Worm (Caenorhabditis elegans) whole organism, L1 larva: ENCODE measurements around the gene C17H11.6.

Experiments
- C04F5.9 ChIP-seq: sonication (generic microtip); optimal IDR thresholded peaks from 2 replicates; lab custom pipeline; 2016; ENCODE audit warnings: missing genetic modification characterization, missing compliant biosample characterization
- C34B4.2 ChIP-seq: sonication (generic microtip); optimal IDR thresholded peaks from 2 replicates; lab custom pipeline; 2017; ENCODE audit warnings: mild to moderate bottlenecking, missing genetic modification characterization, missing compliant biosample characterization
- F16B12.6 ChIP-seq: fragments of 150-350 bp; optimal IDR thresholded peaks from 2 replicates; lab custom pipeline; 2014; ENCODE audit warnings: missing biosample characterization, missing genetic modification characterization
- Y116A8C.19 ChIP-seq: sonication (generic microtip); optimal IDR thresholded peaks from 2 replicates; lab custom pipeline; 2016; ENCODE audit warnings: missing compliant biosample characterization, missing genetic modification characterization, borderline replicate concordance
- aly-2 ChIP-seq: fragments of 150-350 bp; optimal IDR thresholded peaks from 2 replicates; lab custom pipeline; 2014; ENCODE audit warnings: missing biosample characterization, missing genetic modification characterization
- ama-1 ChIP-seq: fragments of 150-350 bp; optimal IDR thresholded peaks from 2 replicates; lab custom pipeline; 2014
- blmp-1 ChIP-seq: fragments of 150-350 bp; optimal IDR thresholded peaks from 2 replicates; lab custom pipeline; 2014; ENCODE audit warnings: missing biosample characterization, missing genetic modification characterization
- ceh-63 ChIP-seq: fragments of 200-800 bp; sonication (Bioruptor generic); optimal IDR thresholded peaks from 2 replicates; lab custom pipeline; 2018; ENCODE audit warnings: mild to moderate bottlenecking, missing genetic modification characterization, missing compliant biosample characterization
- ceh-8 ChIP-seq: fragments of 200-800 bp; sonication (Bioruptor generic); optimal IDR thresholded peaks from 2 replicates; lab custom pipeline; 2018; ENCODE audit warnings: mild to moderate bottlenecking, missing genetic modification characterization, moderate library complexity, missing compliant biosample characterization
- dpl-1 ChIP-seq, 3 experiments: fragments of 150-350 bp in 2 of 3; sonication (generic microtip) in 1 of 3; optimal IDR thresholded peaks; 2 replicates each; lab custom pipeline; 2014 to 2017; ENCODE audit warnings: missing biosample characterization in 3 of 3, missing genetic modification characterization in 3 of 3, missing genetic modification reagents in 3 of 3
- efl-3 ChIP-seq: fragments of 200-800 bp; sonication (Bioruptor generic); optimal IDR thresholded peaks from 2 replicates; lab custom pipeline; 2018; ENCODE audit warnings: mild to moderate bottlenecking, missing genetic modification characterization, missing compliant biosample characterization
- egl-13 ChIP-seq: sonication (generic microtip); optimal IDR thresholded peaks from 2 replicates; lab custom pipeline; 2016; ENCODE audit warnings: missing genotype, missing genetic modification reagents, missing genetic modification characterization, missing compliant biosample characterization
- elt-2 ChIP-seq: sonication (generic microtip); optimal IDR thresholded peaks from 2 replicates; lab custom pipeline; 2016; ENCODE audit warnings: missing genetic modification characterization, mild to moderate bottlenecking, inconsistent platforms, missing compliant biosample characterization, missing genetic modification reagents
- elt-3 ChIP-seq, 6 experiments: fragments of 150-350 bp in 1 of 6; sonication (generic microtip); optimal IDR thresholded peaks; 2 replicates each; lab custom pipeline; 2017 to 2018; ENCODE audit warnings: missing biosample characterization in 6 of 6, missing genetic modification characterization in 6 of 6, inconsistent platforms in 1 of 6
- fkh-10 ChIP-seq: sonication (generic microtip); optimal IDR thresholded peaks from 2 replicates; lab custom pipeline; 2017; ENCODE audit warnings: missing biosample characterization, missing genetic modification reagents, missing genetic modification characterization
- grh-1 ChIP-seq: fragments of 200-800 bp; sonication (Bioruptor generic); IDR thresholded peaks from 2 replicates; pipeline ENCODE4 v1.3.6; 2022; ENCODE audit warnings: missing genetic modification reagents, missing genetic modification characterization, missing compliant biosample characterization
- hlh-17 ChIP-seq: fragments of 200-800 bp; sonication (Bioruptor generic); optimal IDR thresholded peaks from 2 replicates; lab custom pipeline; 2018; ENCODE audit warnings: missing genetic modification characterization, mild to moderate bottlenecking, missing compliant biosample characterization, moderate library complexity, borderline replicate concordance
- hlh-4 ChIP-seq: sonication (generic microtip); optimal IDR thresholded peaks from 2 replicates; lab custom pipeline; 2016; ENCODE audit warnings: mild to moderate bottlenecking, missing genetic modification characterization, missing compliant biosample characterization
- lin-14 ChIP-seq: fragments of 200-800 bp; sonication (Bioruptor generic); optimal IDR thresholded peaks from 2 replicates; lab custom pipeline; 2018; ENCODE audit warnings: mild to moderate bottlenecking, missing genetic modification characterization, moderate library complexity, missing compliant biosample characterization
- lin-15B ChIP-seq: fragments of 150-350 bp; sonication (generic microtip); optimal IDR thresholded peaks from 3 replicates; lab custom pipeline; 2014; ENCODE audit warnings: missing biosample characterization, missing genetic modification characterization
- lin-35 ChIP-seq, 2 experiments: fragments of 150-350 bp; optimal IDR thresholded peaks; 2 replicates each; lab custom pipeline; 2014; ENCODE audit warnings: missing biosample characterization in 2 of 2, missing genetic modification characterization in 2 of 2, missing genetic modification reagents in 2 of 2
- lir-3 ChIP-seq: sonication (generic microtip); optimal IDR thresholded peaks from 2 replicates; lab custom pipeline; 2016; ENCODE audit warnings: mild to moderate bottlenecking, missing genetic modification characterization, moderate library complexity, missing compliant biosample characterization; ENCODE audit not compliant: poor library complexity
- mab-9 ChIP-seq: fragments of 200-800 bp; sonication (Bioruptor generic); IDR thresholded peaks from 2 replicates; pipeline ENCODE4 v1.3.6; 2022; ENCODE audit warnings: missing genetic modification reagents, missing genetic modification characterization, missing compliant biosample characterization
- mdl-1 ChIP-seq, 2 experiments: fragments of 150-350 bp; optimal IDR thresholded peaks; 2 replicates each; lab custom pipeline; 2014 to 2017; ENCODE audit warnings: missing biosample characterization in 2 of 2, missing genetic modification characterization in 2 of 2, inconsistent platforms in 1 of 2
- mef-2 ChIP-seq: fragments of 150-350 bp; optimal IDR thresholded peaks from 2 replicates; lab custom pipeline; 2014; ENCODE audit warnings: missing biosample characterization, missing genetic modification characterization
- nhr-12 ChIP-seq: sonication (generic microtip); optimal IDR thresholded peaks from 2 replicates; lab custom pipeline; 2017; ENCODE audit warnings: missing biosample characterization, missing genetic modification characterization
- nhr-20 ChIP-seq: sonication (generic microtip); optimal IDR thresholded peaks from 2 replicates; lab custom pipeline; 2016; ENCODE audit warnings: mild to moderate bottlenecking, missing genetic modification characterization, missing compliant biosample characterization
- nhr-28 ChIP-seq: fragments of 150-350 bp; optimal IDR thresholded peaks from 2 replicates; lab custom pipeline; 2014; ENCODE audit warnings: missing biosample characterization, missing genetic modification characterization
- nhr-47 ChIP-seq: sonication (generic microtip); optimal IDR thresholded peaks from 2 replicates; lab custom pipeline; 2016; ENCODE audit warnings: mild to moderate bottlenecking, missing genetic modification characterization, moderate library complexity, missing compliant biosample characterization
- nhr-71 ChIP-seq: sonication (generic microtip); optimal IDR thresholded peaks from 2 replicates; lab custom pipeline; 2016; ENCODE audit warnings: mild to moderate bottlenecking, missing genetic modification characterization, moderate library complexity, missing compliant biosample characterization
- nhr-76 ChIP-seq: sonication (generic microtip); optimal IDR thresholded peaks from 2 replicates; lab custom pipeline; 2017; ENCODE audit warnings: missing biosample characterization, missing genetic modification characterization
- nhr-85 ChIP-seq: sonication (generic microtip); peaks from one replicate; lab custom pipeline; 2016; ENCODE audit warnings: missing genetic modification characterization, inconsistent platforms, missing compliant biosample characterization
- nhr-90 ChIP-seq: sonication (generic microtip); optimal IDR thresholded peaks from 2 replicates; lab custom pipeline; 2016; ENCODE audit warnings: mild to moderate bottlenecking, missing genetic modification characterization, missing compliant biosample characterization; ENCODE audit not compliant: poor library complexity
- pag-3 ChIP-seq: sonication (generic microtip); optimal IDR thresholded peaks from 2 replicates; lab custom pipeline; 2017; ENCODE audit warnings: missing genetic modification characterization, mild to moderate bottlenecking, missing compliant biosample characterization, antibody characterized with exemption, borderline replicate concordance; ENCODE audit not compliant: insufficient read depth
- skn-1 ChIP-seq: fragments of 150-350 bp; optimal IDR thresholded peaks from 2 replicates; lab custom pipeline; 2014; ENCODE audit warnings: missing biosample characterization, missing genetic modification characterization
- snpc-4 ChIP-seq: fragments of 150-350 bp; optimal IDR thresholded peaks from 2 replicates; lab custom pipeline; 2014; ENCODE audit warnings: missing biosample characterization, missing genetic modification characterization
- snu-23 ChIP-seq: sonication (generic microtip); optimal IDR thresholded peaks from 2 replicates; lab custom pipeline; 2016; ENCODE audit warnings: missing genetic modification characterization, missing compliant biosample characterization
- sox-4 ChIP-seq: sonication (generic microtip); optimal IDR thresholded peaks from 2 replicates; lab custom pipeline; 2016; ENCODE audit warnings: missing genetic modification characterization, missing compliant biosample characterization
- sptf-1 ChIP-seq: fragments of 150-350 bp; optimal IDR thresholded peaks from 2 replicates; lab custom pipeline; 2014; ENCODE audit warnings: missing biosample characterization, missing genetic modification characterization
- sup-37 ChIP-seq: fragments of 200-800 bp; sonication (Bioruptor generic); optimal IDR thresholded peaks from 2 replicates; lab custom pipeline; 2018; ENCODE audit warnings: mild to moderate bottlenecking, missing genetic modification characterization, missing compliant biosample characterization
- swsn-7 ChIP-seq: sonication (generic microtip); optimal IDR thresholded peaks from 2 replicates; lab custom pipeline; 2016; ENCODE audit warnings: missing genetic modification characterization, missing compliant biosample characterization
- tbx-2 ChIP-seq: sonication (generic microtip); optimal IDR thresholded peaks from 2 replicates; lab custom pipeline; 2016; ENCODE audit warnings: missing genetic modification characterization, missing compliant biosample characterization
- tlp-1 ChIP-seq: fragments of 150-350 bp; optimal IDR thresholded peaks from 2 replicates; lab custom pipeline; 2014; ENCODE audit warnings: missing biosample characterization, missing genetic modification characterization
- unc-130 ChIP-seq: fragments of 150-350 bp; optimal IDR thresholded peaks from 2 replicates; lab custom pipeline; 2017; ENCODE audit warnings: missing biosample characterization, missing genetic modification characterization, inconsistent platforms
- zag-1 ChIP-seq: fragments of 150-350 bp; optimal IDR thresholded peaks from 2 replicates; lab custom pipeline; 2014; ENCODE audit warnings: missing biosample characterization, missing genetic modification characterization
- zip-4 ChIP-seq: fragments of 200-800 bp; sonication (Bioruptor generic); optimal IDR thresholded peaks from 2 replicates; lab custom pipeline; 2018; ENCODE audit warnings: mild to moderate bottlenecking, missing genetic modification characterization, moderate library complexity, missing compliant biosample characterization
- ztf-11 ChIP-seq, 2 experiments: sonication (generic microtip); optimal IDR thresholded peaks; 2 replicates each; lab custom pipeline; 2016 to 2017; ENCODE audit warnings: missing genetic modification characterization in 2 of 2, missing biosample characterization in 1 of 2, missing compliant biosample characterization in 1 of 2
- ztf-4 ChIP-seq: fragments of 150-350 bp; optimal IDR thresholded peaks from 2 replicates; lab custom pipeline; 2014; ENCODE audit warnings: missing biosample characterization, missing genetic modification characterization

The C17H11.6 gene

DNA sequence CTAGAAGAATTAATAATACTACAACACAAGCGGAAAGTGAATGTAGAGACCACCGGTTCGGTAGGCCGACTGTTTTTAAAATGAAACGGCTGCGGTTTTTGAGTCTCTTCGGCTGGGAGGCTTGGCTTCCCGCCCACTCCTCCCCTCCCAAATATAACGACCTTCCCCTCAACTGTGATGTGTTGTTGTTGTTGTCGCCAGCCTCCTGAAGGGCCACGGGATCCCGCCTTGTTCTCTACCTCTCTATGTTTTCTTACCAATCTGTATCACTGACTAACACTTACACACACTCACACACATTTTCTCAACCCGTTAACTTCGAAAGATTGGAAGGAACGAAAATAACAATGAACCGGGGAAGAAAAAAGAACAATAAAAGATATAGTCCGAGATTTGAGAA lies 30.0 kb upstream of the C17H11.6 start:
- no peak for TF ChIP-seq mab-9 (GFP tag; lab: Robert Waterston, UW)
- peak; percentile 5 for TF ChIP-seq nhr-90 (tag; lab: Kevin White, UChicago)
- peak; percentile 31 for TF ChIP-seq snu-23 (GFP tag; lab: Kevin White, UChicago)
- peak in 1 of 6 experiments; percentile 21 for TF ChIP-seq elt-3 (tag; optimal IDR thresholded peaks at IDR 0.05; lab: Kevin White, UChicago)
- TF ChIP-seq tlp-1 (tag; lab: Kevin White, UChicago) = no peak
- TF ChIP-seq lin-14 (GFP tag; lab: Kevin White, UChicago) = peak; percentile 58
- peak; percentile 78 for TF ChIP-seq nhr-85 (tag; lab: Kevin White, UChicago)
- no peak for TF ChIP-seq fkh-10
- no peak for TF ChIP-seq aly-2 (tag; lab: Kevin White, UChicago)
- TF ChIP-seq swsn-7 (tag; lab: Kevin White, UChicago) = no peak
- peak; percentile 54 for TF ChIP-seq nhr-71 (tag; lab: Kevin White, UChicago)
- TF ChIP-seq unc-130 (tag; lab: Kevin White, UChicago) = peak; percentile 24
- TF ChIP-seq lin-35 (GFP tag; optimal IDR thresholded peaks at IDR 0.05; lab: Kevin White, UChicago) = peak in 1 of 2 experiments; percentile 18
- TF ChIP-seq mdl-1 (tag; optimal IDR thresholded peaks at IDR 0.05; lab: Kevin White, UChicago) = peak in 1 of 2 experiments; percentile 4
- peak; percentile 39 for TF ChIP-seq nhr-20 (tag; lab: Kevin White, UChicago)
- TF ChIP-seq nhr-47 = peak; percentile 24

- TF ChIP-seq lin-14 (GFP tag; lab: Kevin White, UChicago) (peak; percentile 99), mdl-1 (tag; optimal IDR thresholded peaks at IDR 0.05; lab: Kevin White, UChicago) (peak; percentile 81 to 100), nhr-28 (tag; lab: Kevin White, UChicago) (no peak), C34B4.2 (tag; lab: Kevin White, UChicago) (no peak), snpc-4 (tag; lab: Kevin White, UChicago) (peak; percentile 74), nhr-76 (tag; lab: Kevin White, UChicago) (no peak), elt-3 (tag; optimal IDR thresholded peaks at IDR 0.05; lab: Kevin White, UChicago) (peak in 3 of 6 experiments; percentile 9 to 92 (median 63)), ztf-4 (tag; lab: Kevin White, UChicago) (peak; percentile 65), mef-2 (peak; percentile 85), lir-3 (tag; lab: Kevin White, UChicago) (peak; percentile 84), hlh-17 (GFP tag; lab: Kevin White, UChicago) (no peak), lin-35 (GFP tag; optimal IDR thresholded peaks at IDR 0.05; lab: Kevin White, UChicago) (peak; percentile 62 to 89), egl-13 (tag; lab: Kevin White, UChicago) (peak; percentile 1), fkh-10 (peak; percentile 14), unc-130 (tag; lab: Kevin White, UChicago) (peak; percentile 91), tbx-2 (tag; lab: Kevin White, UChicago) (peak; percentile 95), F16B12.6 (peak; percentile 20), nhr-85 (tag; lab: Kevin White, UChicago) (peak; percentile 99), elt-2 (tag; lab: Kevin White, UChicago) (peak; percentile 81), lin-15B (tag; lab: Kevin White, UChicago) (no peak), sptf-1 (tag; lab: Kevin White, UChicago) (no peak), blmp-1 (peak; percentile 93), hlh-4 (no peak), snu-23 (GFP tag; lab: Kevin White, UChicago) (peak; percentile 97), dpl-1 (GFP tag; optimal IDR thresholded peaks at IDR 0.05; lab: Kevin White, UChicago) (peak; percentile 25 to 55 (median 40)), nhr-12 (tag; lab: Kevin White, UChicago) (no peak), ceh-8 (GFP tag; lab: Kevin White, UChicago) (no peak), mab-9 (GFP tag; lab: Robert Waterston, UW) (peak; percentile 51), ceh-63 (no peak), skn-1 (tag; lab: Kevin White, UChicago) (peak; percentile 62), Y116A8C.19 (tag; lab: Kevin White, UChicago) (no peak), nhr-47 (peak; percentile 89), sup-37 (GFP tag; lab: Kevin White, UChicago) (peak; percentile 58), sox-4 (peak; percentile 57), grh-1 (GFP tag; lab: Robert Waterston, UW) (peak; percentile 83), efl-3 (GFP tag; lab: Kevin White, UChicago) (no peak), pag-3 (no peak), ama-1 (lab: Kevin White, UChicago) (peak; percentile 77), C04F5.9 (tag; lab: Kevin White, UChicago) (peak; percentile 47), zag-1 (tag; lab: Kevin White, UChicago) (no peak), ztf-11 (tag; optimal IDR thresholded peaks at IDR 0.05; lab: Kevin White, UChicago) (no peak), zip-4 (peak; percentile 44)
These were observed 28.3 kb upstream of the C17H11.6 start, which contains the start of gene K02A6.3 for ce11 chrX:8231858-8232257. TSS of gene K02A6.3 (minus strand) at chrX:8231931.
